Fruit fly (Drosophila melanogaster) whole organism, pupa: ENCODE measurements around the gene Polr2D.

Experiments
- CG10348 ChIP-seq: fragments of 200-800 bp; sonication (Bioruptor generic); IDR thresholded peaks from 2 replicates; pipeline ENCODE4 v1.3.6; 2022; ENCODE audit warnings: missing biosample characterization, missing genetic modification characterization
- CG12605 ChIP-seq: fragments of 200-800 bp; sonication (Bioruptor generic); IDR thresholded peaks from 2 replicates; pipeline ENCODE4 v1.3.6; 2022; ENCODE audit warnings: missing biosample characterization, missing genetic modification characterization
- CG14655 ChIP-seq: fragments of 200-800 bp; sonication (Bioruptor generic); optimal IDR thresholded peaks from 3 replicates; lab custom pipeline; 2017; ENCODE audit warnings: mild to moderate bottlenecking, missing biosample characterization, missing genetic modification reagents, missing genetic modification characterization
- CG17806 ChIP-seq: fragments of 200-800 bp; sonication (Bioruptor generic); optimal IDR thresholded peaks from 2 replicates; lab custom pipeline; 2018; ENCODE audit warnings: missing biosample characterization, mild to moderate bottlenecking, missing genetic modification characterization, moderate library complexity
- CG32121 ChIP-seq: fragments of 200-800 bp; sonication (Bioruptor generic); IDR thresholded peaks from 2 replicates; pipeline ENCODE4 v1.3.6; 2022; ENCODE audit warnings: missing biosample characterization, missing genetic modification characterization
- CG4496 ChIP-seq: fragments of 200-800 bp; sonication (Bioruptor generic); IDR thresholded peaks from 3 replicates; pipeline ENCODE4 v1.3.6; 2022; ENCODE audit warnings: missing biosample characterization, missing genetic modification characterization
- CG8301 ChIP-seq: fragments of 200-800 bp; sonication (Bioruptor generic); optimal IDR thresholded peaks from 2 replicates; lab custom pipeline; 2018; ENCODE audit warnings: missing biosample characterization, mild to moderate bottlenecking, missing genetic modification characterization
- D1 ChIP-seq: fragments of 200-800 bp; sonication (Bioruptor generic); optimal IDR thresholded peaks from 2 replicates; lab custom pipeline; 2018; ENCODE audit warnings: missing biosample characterization, mild to moderate bottlenecking, missing genetic modification characterization, moderate library complexity
- EcR ChIP-seq: fragments of 200-800 bp; sonication (Bioruptor generic); optimal IDR thresholded peaks from 3 replicates; lab custom pipeline; 2019; ENCODE audit warnings: missing biosample characterization, missing genetic modification characterization, mild to moderate bottlenecking, moderate library complexity, missing genetic modification reagents
- Ets98B ChIP-seq: fragments of 200-800 bp; sonication (Bioruptor generic); IDR thresholded peaks from 2 replicates; pipeline ENCODE4 v1.3.6; 2022; ENCODE audit warnings: missing biosample characterization, missing genetic modification characterization
- Pif1B ChIP-seq: fragments of 200-800 bp; sonication (Bioruptor generic); optimal IDR thresholded peaks from 3 replicates; lab custom pipeline; 2016; ENCODE audit warnings: missing biosample characterization, missing genetic modification characterization
- fd96Ca ChIP-seq: fragments of 200-800 bp; sonication (Bioruptor generic); IDR thresholded peaks from 3 replicates; pipeline ENCODE4 v1.3.6; 2022; ENCODE audit warnings: missing biosample characterization, missing genetic modification characterization
- rn ChIP-seq: fragments of 200-800 bp; sonication (Bioruptor generic); IDR thresholded peaks from 2 replicates; pipeline ENCODE4 v1.3.6; 2022; ENCODE audit warnings: missing biosample characterization, missing genetic modification characterization

dm6 chr3R:18298900-18299321 lies 43.6 kb upstream of the Polr2D start, which contains the start of gene Dlc90F:
- TF ChIP-seq Pif1B (GFP tag; lab: Kevin White, UChicago), result no peak
- TF ChIP-seq Ets98B, result peak; percentile 62
- TF ChIP-seq EcR, result no peak
- peak; percentile 76; the same call in 1 of the 3 replicates for TF ChIP-seq CG4496 (GFP tag; lab: Robert Waterston, UW)
- peak; percentile 58 for TF ChIP-seq CG17806
- TF ChIP-seq CG32121 (GFP tag; lab: Robert Waterston, UW), result no peak
- no peak for TF ChIP-seq CG14655 (GFP tag; lab: Kevin White, UChicago)
- TF ChIP-seq rn, result 0 out of 2 replicates have a peak, but pooled peaks have one; percentile 8
- TF ChIP-seq CG8301 (tag; lab: Kevin White, UChicago), result peak; percentile 29
- TF ChIP-seq CG10348 (GFP tag; lab: Robert Waterston, UW), result no peak
- TF ChIP-seq fd96Ca (GFP tag; lab: Robert Waterston, UW), result peak; percentile 59
- 0 out of 2 replicates have a peak, but pooled peaks have one; percentile 42 for TF ChIP-seq CG12605 (GFP tag; lab: Robert Waterston, UW)
- TF ChIP-seq D1 (tag; lab: Kevin White, UChicago), result no peak
